Worm (Caenorhabditis elegans) whole organism, late embryonic: ENCODE data around the gene W04G3.12.

Experiments used
- F13H6.1 ChIP-seq: sonication (generic microtip); optimal IDR thresholded peaks from 2 replicates; lab custom pipeline; 2016; ENCODE audit warnings: missing genetic modification characterization, missing compliant biosample characterization
- K09A11.1 ChIP-seq: sonication (generic microtip); optimal IDR thresholded peaks from 2 replicates; lab custom pipeline; 2017; ENCODE audit warnings: antibody characterized with exemption, mild to moderate bottlenecking, missing genetic modification characterization, missing compliant biosample characterization; ENCODE audit not compliant: insufficient read depth
- ahr-1 ChIP-seq: sonication (generic microtip); optimal IDR thresholded peaks from 2 replicates; lab custom pipeline; 2016; ENCODE audit warnings: missing genetic modification characterization, missing compliant biosample characterization
- ceh-14 ChIP-seq: sonication (generic microtip); optimal IDR thresholded peaks from 2 replicates; lab custom pipeline; 2016; ENCODE audit warnings: missing genotype, missing genetic modification characterization, missing compliant biosample characterization
- ceh-19 ChIP-seq: fragments of 200-800 bp; sonication (Bioruptor generic); optimal IDR thresholded peaks from 2 replicates; lab custom pipeline; 2018; ENCODE audit warnings: mild to moderate bottlenecking, missing genetic modification characterization, missing compliant biosample characterization
- ceh-2 ChIP-seq: sonication (generic microtip); optimal IDR thresholded peaks from 2 replicates; lab custom pipeline; 2016; ENCODE audit warnings: missing genotype, missing genetic modification characterization, missing compliant biosample characterization
- ceh-24 ChIP-seq: sonication (generic microtip); optimal IDR thresholded peaks from 2 replicates; lab custom pipeline; 2016; ENCODE audit warnings: mild to moderate bottlenecking, missing genetic modification characterization, missing compliant biosample characterization
- ceh-30 ChIP-seq: fragments of 150-350 bp; optimal IDR thresholded peaks from 2 replicates; lab custom pipeline; 2014; ENCODE audit warnings: missing biosample characterization, missing genetic modification characterization
- ceh-31 ChIP-seq: sonication (generic microtip); optimal IDR thresholded peaks from 2 replicates; lab custom pipeline; 2016; ENCODE audit warnings: missing genetic modification characterization, missing compliant biosample characterization
- ceh-34 ChIP-seq: sonication (generic microtip); optimal IDR thresholded peaks from 2 replicates; lab custom pipeline; 2016; ENCODE audit warnings: mild to moderate bottlenecking, missing genetic modification characterization, missing compliant biosample characterization
- ceh-45 ChIP-seq: fragments of 200-800 bp; sonication (Bioruptor generic); IDR thresholded peaks from 2 replicates; pipeline ENCODE4 v1.3.6; 2022; ENCODE audit warnings: missing genetic modification reagents, missing genetic modification characterization, missing compliant biosample characterization
- ceh-48 ChIP-seq: sonication (generic microtip); optimal IDR thresholded peaks from 2 replicates; lab custom pipeline; 2016; ENCODE audit warnings: missing genetic modification characterization, inconsistent platforms, missing compliant biosample characterization
- ceh-9 ChIP-seq: sonication (generic microtip); optimal IDR thresholded peaks from 2 replicates; lab custom pipeline; 2016; ENCODE audit warnings: mild to moderate bottlenecking, missing genetic modification characterization, inconsistent platforms, missing compliant biosample characterization
- eyg-1 ChIP-seq: sonication (generic microtip); optimal IDR thresholded peaks from 2 replicates; lab custom pipeline; 2016; ENCODE audit warnings: missing genotype, missing genetic modification characterization, missing compliant biosample characterization
- gmeb-2 ChIP-seq: sonication (generic microtip); optimal IDR thresholded peaks from 2 replicates; lab custom pipeline; 2016; ENCODE audit warnings: missing genetic modification characterization, inconsistent platforms, missing compliant biosample characterization
- hlh-30 ChIP-seq: sonication (generic microtip); optimal IDR thresholded peaks from 2 replicates; lab custom pipeline; 2017; ENCODE audit warnings: antibody characterized with exemption, missing genetic modification characterization, missing compliant biosample characterization; ENCODE audit not compliant: insufficient read depth
- hlh-6 ChIP-seq: sonication (generic microtip); optimal IDR thresholded peaks from 2 replicates; lab custom pipeline; 2016; ENCODE audit warnings: missing genotype, missing genetic modification characterization, missing compliant biosample characterization
- hlh-8 ChIP-seq: sonication (generic microtip); optimal IDR thresholded peaks from 2 replicates; lab custom pipeline; 2016; ENCODE audit warnings: missing genotype, missing genetic modification characterization, missing compliant biosample characterization
- lim-6 ChIP-seq: sonication (generic microtip); optimal IDR thresholded peaks from 2 replicates; lab custom pipeline; 2016; ENCODE audit warnings: missing genetic modification characterization, missing compliant biosample characterization
- madf-2 ChIP-seq: sonication (generic microtip); optimal IDR thresholded peaks from 2 replicates; lab custom pipeline; 2017; ENCODE audit warnings: missing genetic modification characterization, missing compliant biosample characterization
- nfya-1 ChIP-seq: sonication (generic microtip); optimal IDR thresholded peaks from 2 replicates; lab custom pipeline; 2017; ENCODE audit warnings: missing genetic modification characterization, mild to moderate bottlenecking, missing compliant biosample characterization, antibody characterized with exemption, moderate library complexity
- odd-2 ChIP-seq: sonication (generic microtip); optimal IDR thresholded peaks from 2 replicates; lab custom pipeline; 2017; ENCODE audit warnings: antibody characterized with exemption, mild to moderate bottlenecking, missing genetic modification characterization, missing compliant biosample characterization
- pax-1 ChIP-seq: fragments of 150-350 bp; optimal IDR thresholded peaks from 2 replicates; lab custom pipeline; 2014; ENCODE audit warnings: missing biosample characterization, missing genetic modification characterization
- ref-2 ChIP-seq: sonication (generic microtip); optimal IDR thresholded peaks from 2 replicates; lab custom pipeline; 2016; ENCODE audit warnings: missing genetic modification characterization, missing compliant biosample characterization
- rnt-1 ChIP-seq: sonication (generic microtip); optimal IDR thresholded peaks from 2 replicates; lab custom pipeline; 2016; ENCODE audit warnings: missing genetic modification characterization, missing compliant biosample characterization
- sdc-2 ChIP-seq: sonication (generic microtip); optimal IDR thresholded peaks from 2 replicates; lab custom pipeline; 2016; ENCODE audit warnings: missing genotype, missing genetic modification characterization, missing compliant biosample characterization
- sox-2 ChIP-seq: fragments of 200-800 bp; sonication (Bioruptor generic); IDR thresholded peaks from 2 replicates; pipeline ENCODE4 v1.3.6; 2022; ENCODE audit warnings: missing genetic modification reagents, missing genetic modification characterization, missing compliant biosample characterization
- syd-9 ChIP-seq: sonication (generic microtip); optimal IDR thresholded peaks from 2 replicates; lab custom pipeline; 2016; ENCODE audit warnings: mild to moderate bottlenecking, missing genetic modification characterization, moderate library complexity, missing compliant biosample characterization
- tbx-7 ChIP-seq: sonication (generic microtip); optimal IDR thresholded peaks from 2 replicates; lab custom pipeline; 2016; ENCODE audit warnings: missing genotype, missing genetic modification characterization, missing compliant biosample characterization
- unc-42 ChIP-seq: sonication (generic microtip); optimal IDR thresholded peaks from 2 replicates; lab custom pipeline; 2016; ENCODE audit warnings: missing genotype, missing genetic modification characterization, missing compliant biosample characterization
- unc-86 ChIP-seq: sonication (generic microtip); optimal IDR thresholded peaks from 2 replicates; lab custom pipeline; 2016; ENCODE audit warnings: missing genetic modification characterization, missing compliant biosample characterization
- zip-5 ChIP-seq: sonication (generic microtip); optimal IDR thresholded peaks from 2 replicates; lab custom pipeline; 2016; ENCODE audit warnings: missing genetic modification characterization, missing compliant biosample characterization
- ztf-16 ChIP-seq: sonication (generic microtip); optimal IDR thresholded peaks from 2 replicates; lab custom pipeline; 2017; ENCODE audit warnings: missing genetic modification characterization, missing compliant biosample characterization

The W04G3.12 gene

DNA sequence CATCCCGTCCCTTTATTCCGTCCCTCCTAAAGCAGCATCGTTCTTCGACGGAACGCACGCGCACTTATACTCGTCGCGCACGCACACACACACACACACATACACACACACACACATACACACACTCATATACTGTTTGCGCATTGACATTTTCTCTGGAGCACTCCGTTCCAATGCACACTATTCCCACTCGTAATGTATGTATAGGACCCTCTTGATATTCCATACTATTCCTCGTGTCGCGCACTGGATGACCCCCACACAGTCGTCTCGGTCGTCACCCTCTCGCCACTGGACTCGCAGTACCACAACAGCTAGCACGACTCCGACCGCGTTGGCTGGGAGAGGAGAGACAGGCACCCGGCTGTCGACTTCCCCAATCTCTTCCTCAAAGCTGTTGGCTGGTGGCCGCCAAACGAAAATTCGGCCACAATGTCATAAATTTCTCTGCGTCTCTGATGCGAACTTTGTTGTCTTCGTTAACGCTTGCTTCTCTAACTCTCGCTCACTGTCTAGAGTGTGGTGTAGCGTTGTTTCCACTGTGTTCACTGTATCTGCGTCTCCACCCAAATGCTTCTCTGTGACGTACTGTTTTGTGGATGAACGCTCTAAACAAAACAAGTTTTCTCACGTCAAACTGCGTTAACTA, 45.4 kb downstream of the W04G3.12 start (continued):
- TF ChIP-seq ceh-34 (tag; lab: Kevin White, UChicago) (peak; percentile 90), ceh-9 (tag; lab: Kevin White, UChicago) (no peak), nfya-1 (tag; lab: Kevin White, UChicago) (peak; percentile 89), rnt-1 (tag; lab: Kevin White, UChicago) (peak; percentile 94), ztf-16 (tag; lab: Kevin White, UChicago) (peak; percentile 64), zip-5 (tag; lab: Kevin White, UChicago) (no peak), unc-42 (tag; lab: Kevin White, UChicago) (peak; percentile 85), F13H6.1 (peak; percentile 78), ceh-14 (peak; percentile 80), ceh-48 (peak; percentile 50), tbx-7 (tag; lab: Kevin White, UChicago) (peak; percentile 58), unc-86 (tag; lab: Kevin White, UChicago) (no peak), madf-2 (tag; lab: Kevin White, UChicago) (peak; percentile 73), hlh-6 (tag; lab: Kevin White, UChicago) (peak; percentile 77), eyg-1 (tag; lab: Kevin White, UChicago) (peak; percentile 71), ceh-24 (tag; lab: Kevin White, UChicago) (no peak), ceh-2 (tag; lab: Kevin White, UChicago) (peak; percentile 86), hlh-8 (tag; lab: Kevin White, UChicago) (peak; percentile 69), syd-9 (tag; lab: Kevin White, UChicago) (peak; percentile 73), ref-2 (peak; percentile 89), ceh-45 (no peak), lim-6 (peak; percentile 45), odd-2 (tag; lab: Kevin White, UChicago) (no peak), gmeb-2 (tag; lab: Kevin White, UChicago) (no peak), ceh-31 (tag; lab: Kevin White, UChicago) (peak; percentile 97), sox-2 (GFP tag; lab: Robert Waterston, UW) (no peak), ahr-1 (tag; lab: Kevin White, UChicago) (peak; percentile 9), sdc-2 (tag; lab: Kevin White, UChicago) (peak; percentile 83), ceh-19 (GFP tag; lab: Kevin White, UChicago) (peak; percentile 51), pax-1 (peak; percentile 67), hlh-30 (tag; lab: Kevin White, UChicago) (peak; percentile 72)

ce11 chrX:11028617-11029016, 48.0 kb downstream of the W04G3.12 start, which contains the start of gene ldb-1:
TSS of gene ldb-1 (plus strand) at chrX:11028917.
- TF ChIP-seq K09A11.1 (no peak), ceh-30 (tag; lab: Kevin White, UChicago) (no peak), madf-2 (tag; lab: Kevin White, UChicago) (no peak)
